Worm (Caenorhabditis elegans): ENCODE results near the gene rde-1.

rde-1 gene

DNA sequence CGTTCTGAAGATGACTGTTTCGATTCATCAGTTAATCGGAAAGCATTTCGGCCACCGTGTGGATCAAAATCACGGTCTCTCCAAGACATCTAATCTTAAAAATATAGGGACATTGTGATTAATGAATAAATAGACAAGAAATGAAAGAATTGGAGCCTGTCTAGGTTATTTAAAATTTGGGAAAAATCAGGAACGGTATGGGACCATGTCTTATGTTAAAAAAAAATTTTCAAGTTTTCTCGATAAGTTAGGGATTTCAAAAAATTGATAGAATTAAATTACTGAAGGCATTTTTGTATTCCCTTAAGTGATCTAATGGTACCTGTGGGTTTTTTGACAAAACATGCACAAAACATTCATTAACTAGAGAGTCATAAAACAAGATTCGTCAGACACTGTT is 15.3 kb downstream of the rde-1 start, which contains the start of gene unc-41 (continued):
- TF ChIP-seq F49E8.2 (tag; optimal IDR thresholded peaks at IDR 0.05; ENCODE audit: insufficient read depth), result no peak

DNA sequence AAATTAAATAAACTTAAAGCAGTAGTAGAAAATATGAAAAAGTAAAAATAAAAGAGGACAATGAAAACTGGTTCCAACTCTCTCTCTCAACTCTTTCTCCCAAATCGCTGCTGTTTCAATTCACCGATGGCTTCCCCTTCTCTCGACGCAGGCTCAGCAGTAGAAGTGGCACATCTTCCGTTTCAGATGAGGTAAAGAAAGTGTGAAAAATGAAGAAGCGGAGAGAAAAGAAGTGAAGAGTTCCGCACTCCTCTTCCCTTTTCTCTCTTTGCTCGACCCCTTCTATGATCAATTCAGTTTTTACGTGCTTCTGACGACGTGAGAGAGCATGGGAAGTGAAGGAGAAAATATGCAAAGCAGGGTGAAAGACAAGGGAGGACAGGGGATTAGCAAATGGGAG is 17.2 kb downstream of the rde-1 start:
- TF ChIP-seq attf-6 (GFP tag; IDR thresholded peaks at IDR 0.05), result no peak
- TF ChIP-seq nhr-90 (tag; optimal IDR thresholded peaks at IDR 0.05), result no peak
- no peak for TF ChIP-seq madf-8 (GFP tag; conservative IDR thresholded peaks at IDR 0.05)
- 0 out of 2 replicates have a peak, but pooled peaks have one; percentile 31 for TF ChIP-seq hsf-1 (GFP tag; IDR thresholded peaks at IDR 0.05)
- TF ChIP-seq zfh-2 (GFP tag; conservative IDR thresholded peaks at IDR 0.05), result 0 out of 2 replicates have a peak, but pooled peaks have one; percentile 21
- TF ChIP-seq nhr-120 (GFP tag; IDR thresholded peaks at IDR 0.05), result no peak
- no peak for TF ChIP-seq ama-1 (optimal IDR thresholded peaks at IDR 0.05)
- TF ChIP-seq ama-1 (GFP tag; optimal IDR thresholded peaks at IDR 0.05), result no peak
- no peak for TF ChIP-seq ekl-4 (GFP tag; IDR thresholded peaks at IDR 0.05)
- TF ChIP-seq ceh-100 (GFP tag; IDR thresholded peaks at IDR 0.05), result no peak
- no peak for TF ChIP-seq lin-40 (tag; optimal IDR thresholded peaks at IDR 0.05)
- no peak for TF ChIP-seq hlh-26 (GFP tag; conservative IDR thresholded peaks at IDR 0.05)
- no peak for TF ChIP-seq F22D6.2 (tag; optimal IDR thresholded peaks at IDR 0.05)

DNA sequence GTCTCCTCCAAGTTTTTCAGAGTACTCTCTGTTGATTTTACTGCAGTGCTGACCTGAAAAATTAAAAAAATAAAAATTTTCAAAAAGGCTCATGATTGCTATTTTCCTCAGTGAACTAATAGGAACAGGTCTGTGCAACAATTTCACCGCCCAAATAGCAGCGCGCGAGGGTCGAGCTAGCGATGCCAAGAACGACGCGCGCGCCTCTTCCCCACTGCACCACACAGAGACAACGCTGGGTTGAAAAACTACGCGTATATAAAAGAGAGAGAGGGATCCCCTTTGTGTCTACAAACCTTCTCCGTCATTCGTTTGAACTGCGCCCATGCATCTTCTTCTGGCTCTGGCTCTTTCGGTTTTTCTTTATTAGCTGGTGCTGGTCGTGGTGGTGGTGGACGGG is 21.3 kb downstream of the rde-1 start:
- TF ChIP-seq nhr-179 (tag; optimal IDR thresholded peaks at IDR 0.05), result peak; percentile 69
- TF ChIP-seq madf-8 (GFP tag; conservative IDR thresholded peaks at IDR 0.05), result 0 out of 2 replicates have a peak, but pooled peaks have one; percentile 16
- TF ChIP-seq attf-6 (GFP tag; IDR thresholded peaks at IDR 0.05), result peak; percentile 40; the same call in 1 of the 2 replicates
- TF ChIP-seq sdz-38 (tag; optimal IDR thresholded peaks at IDR 0.05), result peak; percentile 48
- peak; percentile 97 for TF ChIP-seq die-1 (tag; optimal IDR thresholded peaks at IDR 0.05)
- peak; percentile 81 for TF ChIP-seq T26A5.8 (tag; optimal IDR thresholded peaks at IDR 0.05)
- peak; percentile 36 for TF ChIP-seq F22D6.2 (tag; optimal IDR thresholded peaks at IDR 0.05)
- TF ChIP-seq Y53G8AR.9 (GFP tag; conservative IDR thresholded peaks at IDR 0.05), result 0 out of 2 replicates have a peak, but pooled peaks have one; percentile 35
- TF ChIP-seq fkh-3 (tag; optimal IDR thresholded peaks at IDR 0.05), result peak; percentile 94
- TF ChIP-seq nhr-27 (tag; optimal IDR thresholded peaks at IDR 0.05), result peak; percentile 57
- TF ChIP-seq ccch-3 (GFP tag; optimal IDR thresholded peaks at IDR 0.05), result peak; percentile 49
- TF ChIP-seq ceh-91 (GFP tag; IDR thresholded peaks at IDR 0.05), result no peak; the same call in 1 of the 2 replicates
- TF ChIP-seq pha-4 (tag; optimal IDR thresholded peaks at IDR 0.05), result no peak
- TF ChIP-seq lir-1 (GFP tag; conservative IDR thresholded peaks at IDR 0.05), result peak; percentile 42; the same call in 1 of the 2 replicates
- TF ChIP-seq ceh-79 (tag; optimal IDR thresholded peaks at IDR 0.05), result peak; percentile 94
- TF ChIP-seq ztf-3 (GFP tag; optimal IDR thresholded peaks at IDR 0.05), result peak; percentile 35
- TF ChIP-seq aptf-2 (GFP tag; conservative IDR thresholded peaks at IDR 0.05), result 0 out of 2 replicates have a peak, but pooled peaks have one; percentile 44
- peak; percentile 59; the same call in 1 of the 2 replicates for TF ChIP-seq pbrm-1 (GFP tag; IDR thresholded peaks at IDR 0.05)
- TF ChIP-seq hlh-26 (GFP tag; conservative IDR thresholded peaks at IDR 0.05), result 0 out of 2 replicates have a peak, but pooled peaks have one; percentile 27
- no peak for TF ChIP-seq F55B11.4 (tag; optimal IDR thresholded peaks at IDR 0.05; ENCODE audit: borderline replicate concordance, insufficient read depth)
- peak; percentile 86 for TF ChIP-seq hrde-1 (tag; optimal IDR thresholded peaks at IDR 0.05; ENCODE audit: borderline replicate concordance)
- TF ChIP-seq athp-1 (tag; optimal IDR thresholded peaks at IDR 0.05), result peak; percentile 95
- peak; percentile 92 for TF ChIP-seq mes-4 (tag; optimal IDR thresholded peaks at IDR 0.05)
- peak; percentile 32 for TF ChIP-seq efl-1 (GFP tag; optimal IDR thresholded peaks at IDR 0.05)
- TF ChIP-seq mcd-1 (GFP tag; IDR thresholded peaks at IDR 0.05), result peak; percentile 81
- peak; percentile 43; the same call in 1 of the 2 replicates for TF ChIP-seq K11D2.4 (GFP tag; IDR thresholded peaks at IDR 0.05)
- TF ChIP-seq Y95B8A.8 (GFP tag; IDR thresholded peaks at IDR 0.05), result 0 out of 2 replicates have a peak, but pooled peaks have one; percentile 80
- TF ChIP-seq F52B5.7 (tag; optimal IDR thresholded peaks at IDR 0.05), result peak; percentile 91
- TF ChIP-seq B0035.1 (tag; optimal IDR thresholded peaks at IDR 0.05), result peak; percentile 89
- TF ChIP-seq rcor-1 (GFP tag; IDR thresholded peaks at IDR 0.05), result peak; percentile 69
- peak; percentile 87 for TF ChIP-seq snpc-4 (GFP tag; optimal IDR thresholded peaks at IDR 0.05)
- peak in 3 of 4 experiments; percentile 72 to 78 (median 74) for TF ChIP-seq snpc-4 (tag; optimal IDR thresholded peaks at IDR 0.05)
- TF ChIP-seq ZK185.1 (tag; optimal IDR thresholded peaks at IDR 0.05; ENCODE audit: poor library complexity, severe bottlenecking), result peak; percentile 94
- peak; percentile 66; the same call in 1 of the 2 replicates for TF ChIP-seq Y67H2A.10 (GFP tag; conservative IDR thresholded peaks at IDR 0.05)
- peak; percentile 74; the same call in 1 of the 2 replicates for TF ChIP-seq sea-2 (GFP tag; IDR thresholded peaks at IDR 0.05)
